Worm (Caenorhabditis elegans): ENCODE data around the gene cut-5.

The cut-5 gene

DNA sequence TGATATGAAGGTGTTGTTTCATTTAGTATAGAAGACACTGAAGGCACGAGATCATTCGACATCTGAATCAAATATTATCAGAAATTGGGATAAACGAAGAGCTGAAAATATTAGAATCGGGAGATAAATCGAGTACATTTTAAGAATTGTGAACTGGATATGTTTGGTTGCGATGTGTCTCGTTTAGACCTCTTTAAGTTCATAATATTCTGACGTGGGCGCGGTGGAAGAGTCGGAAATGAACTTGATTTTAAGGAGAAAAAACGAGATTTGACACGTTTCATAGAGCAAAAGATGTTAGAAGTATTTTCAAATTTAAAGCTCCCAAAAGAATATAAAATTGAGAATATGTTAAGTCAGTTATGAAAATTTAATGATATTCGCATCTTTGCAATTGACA lies 52.4 kb downstream of the cut-5 start, which contains the start of gene npr-6:
Gene npr-6, minus strand, starts transcription at position 101 of the 400 bp plus-strand sequence.
- TF ChIP-seq nfyb-1 (GFP tag; IDR thresholded peaks at IDR 0.05) = no peak
- no peak for TF ChIP-seq egl-18 (GFP tag; IDR thresholded peaks at IDR 0.05)
- TF ChIP-seq madf-8 (GFP tag; conservative IDR thresholded peaks at IDR 0.05) = no peak

Measured in whole organism, young adult.